Fruit fly (Drosophila melanogaster): ENCODE data around the gene CG42740.

CG42740 gene

dm6 chr3R:30450224-30450623, 27.5 kb upstream of the CG42740 start (continued):
- TF ChIP-seq hth (optimal IDR thresholded peaks at IDR 0.05) = no peak
- peak; percentile 65; the same call in 1 of the 2 replicates for TF ChIP-seq Adf1 (GFP tag; IDR thresholded peaks at IDR 0.05)
- no peak; the same call in 1 of the 2 replicates for TF ChIP-seq Bgb (GFP tag; IDR thresholded peaks at IDR 0.05; ENCODE audit: partially characterized antibody)
- TF ChIP-seq CG17385 (GFP tag; optimal IDR thresholded peaks at IDR 0.05) = peak; percentile 70
- TF ChIP-seq CG6683 (GFP tag; optimal IDR thresholded peaks at IDR 0.05) = peak; percentile 72
- TF ChIP-seq Max (GFP tag; optimal IDR thresholded peaks at IDR 0.05) = peak; percentile 72
- TF ChIP-seq CG1233 (GFP tag; optimal IDR thresholded peaks at IDR 0.05) = peak; percentile 85
- TF ChIP-seq Ptx1 (GFP tag; IDR thresholded peaks at IDR 0.05) = peak; percentile 29; the same call in 1 of the 2 replicates
- TF ChIP-seq mirr (GFP tag; optimal IDR thresholded peaks at IDR 0.05) = peak; percentile 73
- no peak; the same call in 1 of the 2 replicates for TF ChIP-seq Xrp1 (GFP tag; IDR thresholded peaks at IDR 0.05)
- TF ChIP-seq CG11398 (GFP tag; optimal IDR thresholded peaks at IDR 0.05) = peak; percentile 70
- TF ChIP-seq CG17829 (tag; optimal IDR thresholded peaks at IDR 0.05) = no peak
- peak; percentile 83 for TF ChIP-seq CG18599 (GFP tag; optimal IDR thresholded peaks at IDR 0.05)
- TF ChIP-seq tll (GFP tag; optimal IDR thresholded peaks at IDR 0.05) = no peak
- peak; percentile 79 for TF ChIP-seq CG12942 (GFP tag; optimal IDR thresholded peaks at IDR 0.05)
- peak; percentile 72 for TF ChIP-seq Blimp-1 (GFP tag; optimal IDR thresholded peaks at IDR 0.05)
- TF ChIP-seq Lhr (GFP tag; optimal IDR thresholded peaks at IDR 0.05) = peak; percentile 60
- no peak for TF ChIP-seq CG8765 (GFP tag; IDR thresholded peaks at IDR 0.05)
- peak; percentile 39 for TF ChIP-seq crc (GFP tag; optimal IDR thresholded peaks at IDR 0.05)
- TF ChIP-seq CG1602 (GFP tag; optimal IDR thresholded peaks at IDR 0.05) = peak; percentile 69
- TF ChIP-seq CG2875 (GFP tag; optimal IDR thresholded peaks at IDR 0.05) = peak; percentile 89
- peak; percentile 79; the same call in 1 of the 2 replicates for TF ChIP-seq ranshi (GFP tag; IDR thresholded peaks at IDR 0.05)
- TF ChIP-seq gcm (GFP tag; optimal IDR thresholded peaks at IDR 0.05) = peak; percentile 55
- TF ChIP-seq CG11560 (tag; IDR thresholded peaks at IDR 0.05) = no peak
- peak; percentile 82 for TF ChIP-seq CG6254 (GFP tag; optimal IDR thresholded peaks at IDR 0.05)
- peak in 1 of 2 experiments; percentile 76 for TF ChIP-seq Hr51 (GFP tag; optimal IDR thresholded peaks at IDR 0.05)
- peak; percentile 64 for TF ChIP-seq ftz-f1 (GFP tag; optimal IDR thresholded peaks at IDR 0.05)
- TF ChIP-seq CkIIα-i1 (GFP tag; IDR thresholded peaks at IDR 0.05) = peak; percentile 66; the same call in 1 of the 2 replicates
- TF ChIP-seq CG15479 (GFP tag; optimal IDR thresholded peaks at IDR 0.05) = no peak
- TF ChIP-seq Doc2 (GFP tag; IDR thresholded peaks at IDR 0.05) = no peak
- peak; percentile 88 for TF ChIP-seq Vsx1 (GFP tag; optimal IDR thresholded peaks at IDR 0.05)
- peak; percentile 70 for TF ChIP-seq CG18619 (GFP tag; optimal IDR thresholded peaks at IDR 0.05)
- TF ChIP-seq Ada2b (GFP tag; IDR thresholded peaks at IDR 0.05) = peak; percentile 51; the same call in 1 of the 2 replicates
- no peak for TF ChIP-seq CG10267 (tag; optimal IDR thresholded peaks at IDR 0.05)
- TF ChIP-seq CG2199 (GFP tag; IDR thresholded peaks at IDR 0.05) = no peak

dm6 chr3R:30449446-30449845, 26.7 kb upstream of the CG42740 start:
- TF ChIP-seq Hr78 (GFP tag; optimal IDR thresholded peaks at IDR 0.05) (peak in 1 of 2 experiments; percentile 94), sens-2 (GFP tag; IDR thresholded peaks at IDR 0.05) (peak; percentile 83), sens (GFP tag) (peak; percentile 66), Chrac-16 (GFP tag; optimal IDR thresholded peaks at IDR 0.05) (no peak), crol (GFP tag; IDR thresholded peaks at IDR 0.05) (0 out of 2 replicates have a peak, but pooled peaks have one; percentile 5), cwo (GFP tag; optimal IDR thresholded peaks at IDR 0.05) (peak; percentile 8), CG34376 (GFP tag; optimal IDR thresholded peaks at IDR 0.05) (peak; percentile 26), Stat92E (GFP tag; optimal IDR thresholded peaks at IDR 0.05) (no peak), HmgZ (tag; optimal IDR thresholded peaks at IDR 0.05) (no peak), ERR (GFP tag; optimal IDR thresholded peaks at IDR 0.05) (peak; percentile 48), Med (GFP tag) (peak; percentile 60), chif (GFP tag; optimal IDR thresholded peaks at IDR 0.05) (no peak), HLH4C (GFP tag; IDR thresholded peaks at IDR 0.05; ENCODE audit: partially characterized antibody) (peak; percentile 8; the same call in 2 of the 3 replicates), chinmo (GFP tag; IDR thresholded peaks at IDR 0.05; ENCODE audit: partially characterized antibody) (peak; percentile 61; the same call in 2 of the 4 replicates), ftz-f1 (GFP tag; optimal IDR thresholded peaks at IDR 0.05) (peak; percentile 48), sug (tag; optimal IDR thresholded peaks at IDR 0.05) (peak; percentile 92)

Measured in whole organism, embryonic.